Fruit fly (Drosophila melanogaster) whole organism, embryonic: ENCODE measurements around the gene CG15602.

Experiments
- Bgb ChIP-seq: fragments of 200-800 bp; sonication (Bioruptor generic); IDR thresholded peaks from 2 replicates; pipeline ENCODE4 v1.3.6; 2022; ENCODE audit warnings: missing biosample characterization, missing genetic modification characterization; ENCODE audit not compliant: partially characterized antibody
- CG10462 ChIP-seq: fragments of 200-800 bp; sonication (Bioruptor generic); optimal IDR thresholded peaks from 2 replicates; lab custom pipeline; 2016; ENCODE audit warnings: missing biosample characterization, missing genetic modification characterization
- CG11398 ChIP-seq: fragments of 200-800 bp; sonication (Bioruptor generic); optimal IDR thresholded peaks from 2 replicates; lab custom pipeline; 2016; ENCODE audit warnings: missing biosample characterization, missing genetic modification characterization
- CG11695 ChIP-seq: fragments of 200-800 bp; sonication (Bioruptor generic); IDR thresholded peaks from 3 replicates; pipeline ENCODE4 v1.3.6; 2022; ENCODE audit warnings: missing biosample characterization, missing genetic modification characterization
- CG12219 ChIP-seq: fragments of 200-800 bp; sonication (Bioruptor generic); optimal IDR thresholded peaks from 3 replicates; lab custom pipeline; 2018; ENCODE audit warnings: missing biosample characterization, mild to moderate bottlenecking, missing genetic modification characterization
- CG13424 ChIP-seq: fragments of 200-800 bp; sonication (Bioruptor generic); optimal IDR thresholded peaks from 2 replicates; lab custom pipeline; 2019; ENCODE audit warnings: missing biosample characterization, mild to moderate bottlenecking, missing genetic modification characterization, moderate library complexity
- CG14667 ChIP-seq: fragments of 200-800 bp; sonication (Bioruptor generic); IDR thresholded peaks from 2 replicates; pipeline ENCODE4 v1.3.6; 2022; ENCODE audit warnings: missing biosample characterization, missing genetic modification characterization
- CG14965 ChIP-seq: fragments of 200-800 bp; sonication (Bioruptor generic); optimal IDR thresholded peaks from 2 replicates; lab custom pipeline; 2016; ENCODE audit warnings: missing biosample characterization, missing genetic modification characterization, borderline replicate concordance
- CG1529 ChIP-seq: fragments of 200-800 bp; sonication (Bioruptor generic); optimal IDR thresholded peaks from 3 replicates; lab custom pipeline; 2018; ENCODE audit warnings: missing biosample characterization, missing genetic modification characterization
- CG15696 ChIP-seq: fragments of 200-800 bp; sonication (Bioruptor generic); optimal IDR thresholded peaks from 2 replicates; lab custom pipeline; 2019; ENCODE audit warnings: missing biosample characterization, mild to moderate bottlenecking, missing genetic modification characterization, moderate library complexity
- CG18599 ChIP-seq: fragments of 200-800 bp; sonication (Bioruptor generic); optimal IDR thresholded peaks from 3 replicates; lab custom pipeline; 2017; ENCODE audit warnings: missing biosample characterization, missing genetic modification characterization, mild to moderate bottlenecking, moderate library complexity, missing genetic modification reagents
- CG31224 ChIP-seq: fragments of 200-800 bp; sonication (Bioruptor generic); IDR thresholded peaks from 2 replicates; pipeline ENCODE4 v1.3.6; 2022; ENCODE audit warnings: missing biosample characterization, missing genetic modification characterization
- CG3847 ChIP-seq: fragments of 200-800 bp; sonication (Bioruptor generic); IDR thresholded peaks from 2 replicates; pipeline ENCODE4 v1.3.6; 2022; ENCODE audit warnings: missing biosample characterization, missing genetic modification characterization
- CG4282 ChIP-seq: fragments of 200-800 bp; sonication (Bioruptor generic); optimal IDR thresholded peaks from 2 replicates; lab custom pipeline; 2016; ENCODE audit warnings: missing biosample characterization, missing genetic modification characterization
- CG43689 ChIP-seq: fragments of 200-800 bp; sonication (Bioruptor generic); IDR thresholded peaks from 2 replicates; pipeline ENCODE4 v1.3.6; 2022; ENCODE audit warnings: missing biosample characterization, missing genetic modification characterization
- CG4404 ChIP-seq: fragments of 200-800 bp; sonication (Bioruptor generic); IDR thresholded peaks from 2 replicates; pipeline ENCODE4 v1.3.6; 2022; ENCODE audit warnings: missing biosample characterization, missing genetic modification characterization
- CG4730 ChIP-seq: fragments of 200-800 bp; sonication (Bioruptor generic); IDR thresholded peaks from 2 replicates; pipeline ENCODE4 v1.3.6; 2022; ENCODE audit warnings: missing biosample characterization, missing genetic modification characterization
- CG5180 ChIP-seq: fragments of 200-800 bp; sonication (Bioruptor generic); optimal IDR thresholded peaks from 3 replicates; lab custom pipeline; 2017; ENCODE audit warnings: missing biosample characterization, missing genetic modification characterization, mild to moderate bottlenecking, moderate library complexity, missing genetic modification reagents
- CG7839 ChIP-seq: fragments of 200-800 bp; sonication (Bioruptor generic); optimal IDR thresholded peaks from 3 replicates; lab custom pipeline; 2018; ENCODE audit warnings: missing biosample characterization, mild to moderate bottlenecking, missing genetic modification characterization, moderate library complexity
- CG8765 ChIP-seq: fragments of 200-800 bp; sonication (Bioruptor generic); IDR thresholded peaks from 2 replicates; pipeline ENCODE4 v1.3.6; 2022; ENCODE audit warnings: missing biosample characterization, missing genetic modification characterization
- CG9437 ChIP-seq: fragments of 200-800 bp; sonication (Bioruptor generic); optimal IDR thresholded peaks from 2 replicates; lab custom pipeline; 2018; ENCODE audit warnings: missing biosample characterization, mild to moderate bottlenecking, missing genetic modification characterization
- CG9797 ChIP-seq: fragments of 200-800 bp; sonication (Bioruptor generic); optimal IDR thresholded peaks from 3 replicates; lab custom pipeline; 2018; ENCODE audit warnings: missing biosample characterization, mild to moderate bottlenecking, missing genetic modification characterization
- D19A ChIP-seq: fragments of 200-800 bp; optimal IDR thresholded peaks from 3 replicates; lab custom pipeline; 2019; ENCODE audit warnings: missing biosample characterization, mild to moderate bottlenecking, missing genetic modification characterization, moderate library complexity
- Deaf1 ChIP-seq: fragments of 200-800 bp; optimal IDR thresholded peaks from 3 replicates; lab custom pipeline; 2019; ENCODE audit warnings: missing biosample characterization, mild to moderate bottlenecking, missing genetic modification characterization, moderate library complexity
- Doc2 ChIP-seq: fragments of 200-800 bp; sonication (Bioruptor generic); IDR thresholded peaks from 2 replicates; pipeline ENCODE4 v1.3.6; 2022; ENCODE audit warnings: missing biosample characterization, missing genetic modification characterization
- Dp ChIP-seq: fragments of 200-800 bp; sonication (Bioruptor generic); optimal IDR thresholded peaks from 2 replicates; lab custom pipeline; 2018; ENCODE audit warnings: missing biosample characterization, mild to moderate bottlenecking, missing genetic modification characterization, moderate library complexity
- HLH54F ChIP-seq: fragments of 200-800 bp; sonication (Bioruptor generic); optimal IDR thresholded peaks from 3 replicates; lab custom pipeline; 2016; ENCODE audit warnings: missing biosample characterization, missing genetic modification characterization
- Hmx ChIP-seq: fragments of 200-800 bp; sonication (Bioruptor generic); optimal IDR thresholded peaks from 2 replicates; lab custom pipeline; 2016; ENCODE audit warnings: missing biosample characterization, missing genetic modification characterization
- Hr78 ChIP-seq, 2 experiments: fragments of 200-800 bp in 1 of 2; fragments of >200 bp in 1 of 2; sonication (Bioruptor generic) in 1 of 2; optimal IDR thresholded peaks; 2 replicates each; lab custom pipeline; 2017 to 2019; ENCODE audit warnings: missing biosample characterization in 2 of 2, missing genetic modification characterization in 2 of 2, mild to moderate bottlenecking in 1 of 2, moderate library complexity in 1 of 2
- MESR4 ChIP-seq: fragments of 200-800 bp; sonication (Bioruptor generic); optimal IDR thresholded peaks from 2 replicates; lab custom pipeline; 2018; ENCODE audit warnings: missing biosample characterization, mild to moderate bottlenecking, missing genetic modification characterization, moderate library complexity
- NFAT ChIP-seq: fragments of 200-800 bp; sonication (Bioruptor generic); IDR thresholded peaks from 2 replicates; pipeline ENCODE4 v1.3.6; 2022; ENCODE audit warnings: missing biosample characterization, missing genetic modification characterization
- Sry-δ ChIP-seq: fragments of 200-800 bp; sonication (Bioruptor generic); optimal IDR thresholded peaks from 2 replicates; lab custom pipeline; 2016; ENCODE audit warnings: missing biosample characterization, missing genetic modification characterization
- ac ChIP-seq: fragments of 200-800 bp; sonication (Bioruptor generic); optimal IDR thresholded peaks from 3 replicates; lab custom pipeline; 2017; ENCODE audit warnings: missing biosample characterization, mild to moderate bottlenecking, missing genetic modification characterization
- ap ChIP-seq: fragments of 200-800 bp; sonication (Bioruptor generic); IDR thresholded peaks from 2 replicates; pipeline ENCODE4 v1.3.6; 2022; ENCODE audit warnings: missing biosample characterization, missing genetic modification characterization
- bowl ChIP-seq: fragments of 200-800 bp; sonication (Bioruptor generic); IDR thresholded peaks from 2 replicates; pipeline ENCODE4 v1.3.6; 2022; ENCODE audit warnings: missing biosample characterization, missing genetic modification characterization
- esg ChIP-seq: fragments of 200-800 bp; sonication (Bioruptor generic); conservative IDR thresholded peaks from 2 replicates; pipeline ENCODE4 v1.3.6; 2022; ENCODE audit warnings: missing biosample characterization, missing genetic modification characterization
- eyg ChIP-seq: fragments of 200-800 bp; sonication (Bioruptor generic); optimal IDR thresholded peaks from 3 replicates; lab custom pipeline; 2016; ENCODE audit warnings: missing biosample characterization, missing genetic modification characterization
- fd102C ChIP-seq: fragments of 200-800 bp; sonication (Bioruptor generic); optimal IDR thresholded peaks from 2 replicates; lab custom pipeline; 2018; ENCODE audit warnings: missing biosample characterization, mild to moderate bottlenecking, missing genetic modification characterization, moderate library complexity
- fd3F ChIP-seq: fragments of 200-800 bp; sonication (Bioruptor generic); optimal IDR thresholded peaks from 2 replicates; lab custom pipeline; 2018; ENCODE audit warnings: missing biosample characterization, mild to moderate bottlenecking, missing genetic modification characterization, moderate library complexity
- grau ChIP-seq: fragments of 200-800 bp; optimal IDR thresholded peaks from 3 replicates; lab custom pipeline; 2019; ENCODE audit warnings: missing biosample characterization, mild to moderate bottlenecking, missing genetic modification characterization, moderate library complexity
- hbn ChIP-seq: fragments of 200-800 bp; sonication (Bioruptor generic); IDR thresholded peaks from 2 replicates; pipeline ENCODE4 v1.3.6; 2022; ENCODE audit warnings: missing biosample characterization, missing genetic modification characterization; ENCODE audit not compliant: partially characterized antibody
- mam ChIP-seq: fragments of 200-800 bp; sonication (Bioruptor generic); optimal IDR thresholded peaks from 3 replicates; lab custom pipeline; 2016; ENCODE audit warnings: missing biosample characterization, missing genetic modification characterization
- rib ChIP-seq: fragments of 200-800 bp; sonication (Bioruptor generic); IDR thresholded peaks from 2 replicates; pipeline ENCODE4 v1.3.6; 2022; ENCODE audit warnings: missing biosample characterization, missing genetic modification characterization
- sc ChIP-seq, 3 experiments: fragments of >200 bp in 2 of 3; fragments of 200-800 bp in 1 of 3; sonication (Bioruptor generic) in 1 of 3; optimal IDR thresholded peaks; 2 replicates in 2 of 3; 3 replicates in 1 of 3; lab custom pipeline; 2017; ENCODE audit warnings: mild to moderate bottlenecking in 1 of 3, missing biosample characterization in 1 of 3, missing genetic modification characterization in 1 of 3, missing genetic modification reagents in 1 of 3
- sens-2 ChIP-seq: fragments of 200-800 bp; sonication (Bioruptor generic); IDR thresholded peaks from 2 replicates; pipeline ENCODE4 v1.3.6; 2022; ENCODE audit warnings: missing biosample characterization, missing genetic modification characterization
- shn ChIP-seq: fragments of 200-800 bp; sonication (Bioruptor generic); optimal IDR thresholded peaks from 3 replicates; lab custom pipeline; 2016; ENCODE audit warnings: missing biosample characterization, missing genetic modification characterization
- tx ChIP-seq: fragments of 200-800 bp; sonication (Bioruptor generic); optimal IDR thresholded peaks from 2 replicates; lab custom pipeline; 2016; ENCODE audit warnings: missing biosample characterization, missing genetic modification characterization
- unpg ChIP-seq: fragments of 200-800 bp; sonication (Bioruptor generic); optimal IDR thresholded peaks from 3 replicates; lab custom pipeline; 2018; ENCODE audit warnings: missing biosample characterization, mild to moderate bottlenecking, missing genetic modification characterization, moderate library complexity
- vvl ChIP-seq: fragments of 200-800 bp; sonication (Bioruptor generic); IDR thresholded peaks from 2 replicates; pipeline ENCODE4 v1.3.6; 2022; ENCODE audit warnings: missing biosample characterization, missing genetic modification characterization
- wor ChIP-seq: fragments of 200-800 bp; sonication (Bioruptor generic); IDR thresholded peaks from 2 replicates; pipeline ENCODE4 v1.3.6; 2022; ENCODE audit warnings: missing biosample characterization, missing genetic modification characterization
- zfh1 ChIP-seq: fragments of 200-800 bp; sonication (Bioruptor generic); IDR thresholded peaks from 3 replicates; pipeline ENCODE4 v1.3.6; 2022; ENCODE audit warnings: missing biosample characterization, missing genetic modification characterization

The CG15602 gene

dm6 chrX:15844139-15844538 is 44.9 kb downstream of the CG15602 start, which contains the start of the genes ArgRS and CG8578 (continued):
- peak; percentile 45; the same call in 1 of the 3 replicates for TF ChIP-seq CG11695 (GFP tag; lab: Robert Waterston, UW)
- peak; percentile 7 for TF ChIP-seq CG9437
- TF ChIP-seq ac (GFP tag; lab: Kevin White, UChicago), result no peak
- peak; percentile 53 for TF ChIP-seq grau (tag; lab: Kevin White, UChicago)
- TF ChIP-seq Hr78 (GFP tag; optimal IDR thresholded peaks at IDR 0.05; lab: Kevin White, UChicago), result no peak
- TF ChIP-seq CG8765 (GFP tag; lab: Robert Waterston, UW), result peak; percentile 56; the same call in 1 of the 2 replicates
- TF ChIP-seq CG4730 (GFP tag; lab: Robert Waterston, UW), result no peak
- no peak for TF ChIP-seq CG3847 (GFP tag; lab: Robert Waterston, UW)
- peak; percentile 50 for TF ChIP-seq CG13424
- no peak for TF ChIP-seq bowl
- TF ChIP-seq CG18599 (GFP tag; lab: Kevin White, UChicago), result no peak
- peak; percentile 71 for TF ChIP-seq Bgb (GFP tag; lab: Robert Waterston, UW)
- TF ChIP-seq sens-2 (GFP tag; lab: Robert Waterston, UW), result no peak
- no peak for TF ChIP-seq Hmx (GFP tag; lab: Kevin White, UChicago)
- TF ChIP-seq CG43689 (GFP tag; lab: Robert Waterston, UW), result no peak
- no peak for TF ChIP-seq fd3F (GFP tag; lab: Kevin White, UChicago)
- no peak for TF ChIP-seq NFAT
- no peak for TF ChIP-seq eyg (GFP tag; lab: Kevin White, UChicago)
- peak; percentile 57; the same call in 1 of the 3 replicates for TF ChIP-seq zfh1 (GFP tag; lab: Robert Waterston, UW)
- peak; percentile 67 for TF ChIP-seq CG4404
- TF ChIP-seq rib (GFP tag; lab: Robert Waterston, UW), result no peak
- TF ChIP-seq MESR4 (GFP tag; lab: Kevin White, UChicago), result peak; percentile 24
- TF ChIP-seq vvl (GFP tag; lab: Robert Waterston, UW), result peak; percentile 75; the same call in 1 of the 2 replicates
- TF ChIP-seq CG14667 (GFP tag; lab: Robert Waterston, UW), result no peak; the same call in 1 of the 2 replicates
- peak; percentile 91 for TF ChIP-seq mam (GFP tag; lab: Kevin White, UChicago)
- no peak for TF ChIP-seq esg (GFP tag; lab: Robert Waterston, UW)
- TF ChIP-seq CG1529 (GFP tag; lab: Kevin White, UChicago), result no peak
- TF ChIP-seq wor (GFP tag; lab: Robert Waterston, UW), result no peak; the same call in 1 of the 2 replicates
- TF ChIP-seq fd102C (GFP tag; lab: Kevin White, UChicago), result no peak
- peak; percentile 94 for TF ChIP-seq Sry-δ
- no peak for TF ChIP-seq CG5180 (GFP tag; lab: Kevin White, UChicago)
- TF ChIP-seq CG14965 (GFP tag; lab: Kevin White, UChicago), result no peak
- TF ChIP-seq CG10462 (GFP tag; lab: Kevin White, UChicago), result no peak
- TF ChIP-seq D19A (tag; lab: Kevin White, UChicago), result no peak
- TF ChIP-seq CG15696 (tag; lab: Kevin White, UChicago), result no peak
- peak; percentile 57 for TF ChIP-seq HLH54F (GFP tag; lab: Kevin White, UChicago)
- no peak for TF ChIP-seq sc (optimal IDR thresholded peaks at IDR 0.05; lab: Kevin White, UChicago)
- TF ChIP-seq sc (GFP tag; optimal IDR thresholded peaks at IDR 0.05; lab: Kevin White, UChicago), result no peak
- TF ChIP-seq hbn (GFP tag; lab: Robert Waterston, UW), result peak; percentile 75; the same call in 1 of the 2 replicates
- TF ChIP-seq CG31224 (GFP tag; lab: Robert Waterston, UW), result no peak
- TF ChIP-seq CG4282 (GFP tag; lab: Kevin White, UChicago), result no peak
- TF ChIP-seq CG7839 (tag; lab: Kevin White, UChicago), result peak; percentile 67
- TF ChIP-seq Doc2 (GFP tag; lab: Robert Waterston, UW), result no peak
- TF ChIP-seq Deaf1, result no peak
- TF ChIP-seq CG12219 (GFP tag; lab: Kevin White, UChicago), result no peak
- no peak for TF ChIP-seq CG11398 (GFP tag; lab: Kevin White, UChicago)
- peak; percentile 45 for TF ChIP-seq shn (GFP tag; lab: Kevin White, UChicago)
- peak; percentile 16 for TF ChIP-seq CG9797 (GFP tag; lab: Kevin White, UChicago)
- no peak for TF ChIP-seq ap
- TF ChIP-seq unpg (GFP tag; lab: Kevin White, UChicago), result no peak
- peak; percentile 19 for TF ChIP-seq tx (GFP tag; lab: Kevin White, UChicago)
- peak; percentile 22 for TF ChIP-seq Dp (GFP tag; lab: Kevin White, UChicago)
